Worm (Caenorhabditis elegans) whole organism, L4 larva: ENCODE measurements around the gene srw-39.
A peak's percentile ranks its signal among the peaks of the same experiment; 100 is the strongest.

Experiments used
- F37D6.2 ChIP-seq: sonication (generic microtip); optimal IDR thresholded peaks from 2 replicates; lab custom pipeline; 2016; ENCODE audit warnings: mild to moderate bottlenecking, missing genetic modification characterization, missing compliant biosample characterization
- F44E2.7 ChIP-seq: fragments of 200-800 bp; sonication (Bioruptor generic); IDR thresholded peaks from 2 replicates; pipeline ENCODE4 v2.1.2; 2022; ENCODE audit warnings: missing genetic modification characterization, missing compliant biosample characterization
- R02D3.7 ChIP-seq: fragments of 150-350 bp; sonication (generic microtip); optimal IDR thresholded peaks from 3 replicates; lab custom pipeline; 2014; ENCODE audit warnings: missing biosample characterization, missing genetic modification characterization
- Y75B8A.6 ChIP-seq: fragments of 200-800 bp; sonication (Bioruptor generic); IDR thresholded peaks from 2 replicates; pipeline ENCODE4 v1.3.6; 2022; ENCODE audit warnings: missing genetic modification reagents, missing genetic modification characterization, missing compliant biosample characterization
- aha-1 ChIP-seq: fragments of 150-350 bp; peaks from one replicate; lab custom pipeline; 2014; ENCODE audit warnings: missing biosample characterization, missing genetic modification characterization
- ceh-20 ChIP-seq: fragments of 200-800 bp; sonication (Bioruptor generic); IDR thresholded peaks from 2 replicates; pipeline ENCODE4 v1.3.6; 2022; ENCODE audit warnings: missing genetic modification reagents, missing genetic modification characterization, missing compliant biosample characterization
- ceh-62 ChIP-seq: sonication (generic microtip); optimal IDR thresholded peaks from 2 replicates; lab custom pipeline; 2017; ENCODE audit warnings: missing biosample characterization, missing genetic modification characterization
- daf-12 ChIP-seq: fragments of 150-350 bp; optimal IDR thresholded peaks from 2 replicates; lab custom pipeline; 2014; ENCODE audit warnings: missing biosample characterization, missing genetic modification reagents, missing genetic modification characterization
- daf-19 ChIP-seq: fragments of 200-800 bp; sonication (Bioruptor generic); conservative IDR thresholded peaks from 2 replicates; pipeline ENCODE4 v1.3.6; 2022; ENCODE audit warnings: missing genetic modification characterization, missing compliant biosample characterization
- fkh-10 ChIP-seq: fragments of 150-350 bp; optimal IDR thresholded peaks from 2 replicates; lab custom pipeline; 2014; ENCODE audit warnings: missing biosample characterization, missing genetic modification reagents, missing genetic modification characterization
- hif-1 ChIP-seq, 2 experiments: sonication (generic microtip); optimal IDR thresholded peaks; 2 replicates each; lab custom pipeline; 2016 to 2017; ENCODE audit warnings: missing compliant biosample characterization in 2 of 2, missing genetic modification characterization in 2 of 2, missing genetic modification reagents in 2 of 2, missing genotype in 2 of 2, mild to moderate bottlenecking in 1 of 2
- hlh-30 ChIP-seq: sonication (generic microtip); optimal IDR thresholded peaks from 2 replicates; lab custom pipeline; 2017; ENCODE audit warnings: antibody characterized with exemption, mild to moderate bottlenecking, missing genetic modification characterization, missing compliant biosample characterization; ENCODE audit not compliant: insufficient read depth
- lin-15B ChIP-seq: fragments of 150-350 bp; sonication (generic microtip); optimal IDR thresholded peaks from 3 replicates; lab custom pipeline; 2014; ENCODE audit warnings: missing biosample characterization, missing genetic modification characterization
- lin-29 ChIP-seq: fragments of 200-800 bp; sonication (Bioruptor generic); IDR thresholded peaks from 2 replicates; pipeline ENCODE4 v1.3.6; 2022; ENCODE audit warnings: missing genetic modification reagents, missing genetic modification characterization, missing compliant biosample characterization
- lin-39 ChIP-seq: fragments of 150-350 bp; optimal IDR thresholded peaks from 2 replicates; lab custom pipeline; 2014; ENCODE audit warnings: missing biosample characterization, missing genetic modification reagents, missing genetic modification characterization
- madf-5 ChIP-seq, 2 experiments: fragments of 200-800 bp; sonication (Bioruptor generic); IDR thresholded peaks; 2 replicates each; pipeline ENCODE4 v1.3.6; 2022; ENCODE audit warnings: missing compliant biosample characterization in 2 of 2, missing genetic modification characterization in 2 of 2
- mdl-1 ChIP-seq, 2 experiments: fragments of 150-350 bp in 1 of 2; sonication (generic microtip) in 1 of 2; optimal IDR thresholded peaks; 2 replicates each; lab custom pipeline; 2014 to 2017; ENCODE audit warnings: missing biosample characterization in 2 of 2, missing genetic modification characterization in 2 of 2
- mes-2 ChIP-seq: sonication (generic microtip); optimal IDR thresholded peaks from 2 replicates; lab custom pipeline; 2016; ENCODE audit warnings: missing genotype, mild to moderate bottlenecking, missing genetic modification characterization, missing compliant biosample characterization; ENCODE audit not compliant: poor library complexity, severe bottlenecking
- nhr-102 ChIP-seq: sonication (generic microtip); optimal IDR thresholded peaks from 2 replicates; lab custom pipeline; 2016; ENCODE audit warnings: mild to moderate bottlenecking, missing genetic modification characterization, moderate library complexity, missing compliant biosample characterization
- nhr-11 ChIP-seq: fragments of 150-350 bp; optimal IDR thresholded peaks from 2 replicates; lab custom pipeline; 2014; ENCODE audit warnings: missing biosample characterization, missing genetic modification characterization
- nhr-237 ChIP-seq: sonication (generic microtip); optimal IDR thresholded peaks from 2 replicates; lab custom pipeline; 2017; ENCODE audit warnings: missing biosample characterization, missing genetic modification characterization
- nhr-28 ChIP-seq: fragments of 150-350 bp; optimal IDR thresholded peaks from 2 replicates; lab custom pipeline; 2014; ENCODE audit warnings: missing biosample characterization, missing genetic modification characterization
- nhr-42 ChIP-seq: fragments of 200-800 bp; sonication (Bioruptor generic); IDR thresholded peaks from 2 replicates; pipeline ENCODE4 v1.3.6; 2022; ENCODE audit warnings: missing genetic modification characterization, missing compliant biosample characterization
- nhr-48 ChIP-seq: sonication (generic microtip); optimal IDR thresholded peaks from 2 replicates; lab custom pipeline; 2016; ENCODE audit warnings: mild to moderate bottlenecking, missing genetic modification characterization, missing compliant biosample characterization
- nhr-6 ChIP-seq: fragments of 150-350 bp; optimal IDR thresholded peaks from 2 replicates; lab custom pipeline; 2014; ENCODE audit warnings: missing biosample characterization, missing genetic modification characterization
- nhr-76 ChIP-seq: fragments of 150-350 bp; optimal IDR thresholded peaks from 2 replicates; lab custom pipeline; 2014; ENCODE audit warnings: missing biosample characterization, missing genetic modification characterization
- php-3 ChIP-seq: fragments of 200-800 bp; sonication (Bioruptor generic); IDR thresholded peaks from 2 replicates; pipeline ENCODE4 v1.3.6; 2022; ENCODE audit warnings: missing genetic modification reagents, missing genetic modification characterization, missing compliant biosample characterization
- pqm-1 ChIP-seq: sonication (generic microtip); optimal IDR thresholded peaks from 2 replicates; lab custom pipeline; 2017; ENCODE audit warnings: missing biosample characterization, missing genetic modification characterization
- saeg-2 ChIP-seq: fragments of 200-800 bp; sonication (Bioruptor generic); IDR thresholded peaks from 2 replicates; pipeline ENCODE4 v1.3.6; 2022; ENCODE audit warnings: missing genetic modification reagents, missing genetic modification characterization, missing compliant biosample characterization
- set-16 ChIP-seq: fragments of 200-800 bp; sonication (Bioruptor generic); IDR thresholded peaks from 2 replicates; pipeline ENCODE4 v1.3.6; 2022; ENCODE audit warnings: missing genetic modification reagents, missing genetic modification characterization, missing compliant biosample characterization
- spr-1 ChIP-seq: sonication (generic microtip); optimal IDR thresholded peaks from 2 replicates; lab custom pipeline; 2016; ENCODE audit warnings: mild to moderate bottlenecking, missing genetic modification characterization, missing compliant biosample characterization
- unc-130 ChIP-seq: sonication (generic microtip); optimal IDR thresholded peaks from 2 replicates; lab custom pipeline; 2016; ENCODE audit warnings: missing genetic modification reagents, missing genetic modification characterization, missing compliant biosample characterization
- unc-39 ChIP-seq: sonication (generic microtip); optimal IDR thresholded peaks from 2 replicates; lab custom pipeline; 2017; ENCODE audit warnings: missing biosample characterization, missing genetic modification characterization
- vab-7 ChIP-seq: fragments of 200-800 bp; sonication (Bioruptor generic); IDR thresholded peaks from 2 replicates; pipeline ENCODE4 v1.3.6; 2022; ENCODE audit warnings: missing genetic modification reagents, missing genetic modification characterization, missing compliant biosample characterization
- zfp-2 ChIP-seq: sonication (generic microtip); optimal IDR thresholded peaks from 2 replicates; lab custom pipeline; 2016; ENCODE audit warnings: mild to moderate bottlenecking, missing genetic modification characterization, missing compliant biosample characterization
- zfp-3 ChIP-seq: fragments of 200-800 bp; sonication (Bioruptor generic); conservative IDR thresholded peaks from 2 replicates; pipeline ENCODE4 v1.3.6; 2022; ENCODE audit warnings: missing genetic modification reagents, missing genetic modification characterization, missing compliant biosample characterization
- ztf-7 ChIP-seq: fragments of 150-350 bp; optimal IDR thresholded peaks from 2 replicates; lab custom pipeline; 2014; ENCODE audit warnings: missing biosample characterization, missing genetic modification characterization

The srw-39 gene

DNA sequence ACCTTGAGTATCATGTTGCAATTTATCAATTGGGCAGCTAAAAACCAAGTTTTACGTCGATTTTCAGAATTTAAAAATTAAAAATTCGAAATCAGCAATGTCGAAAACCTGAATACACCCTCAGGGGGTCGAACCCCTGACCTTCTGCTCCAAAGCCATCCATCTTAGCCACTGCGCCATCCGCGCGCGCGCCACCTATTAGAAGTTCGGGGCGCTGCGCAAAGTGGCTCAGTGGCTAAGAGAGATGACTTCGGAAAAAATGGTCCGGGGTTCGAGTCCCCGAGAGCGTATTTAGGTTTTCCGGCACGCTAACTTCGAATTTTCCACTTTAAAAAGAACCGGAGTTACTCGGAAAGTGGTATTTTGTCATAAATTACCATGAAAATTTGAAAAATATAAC, 47.4 kb downstream of the srw-39 start:
- TF ChIP-seq set-16 = peak; percentile 65
- no peak for TF ChIP-seq daf-19 (GFP tag; lab: Robert Waterston, UW)
- TF ChIP-seq nhr-48 (tag; lab: Kevin White, UChicago) = no peak
- 0 out of 2 replicates have a peak, but pooled peaks have one; percentile 27 for TF ChIP-seq php-3
- no peak for TF ChIP-seq F37D6.2 (tag; lab: Kevin White, UChicago)
- no peak for TF ChIP-seq Y75B8A.6
- TF ChIP-seq nhr-28 (tag; lab: Kevin White, UChicago) = no peak
- TF ChIP-seq zfp-2 (tag; lab: Kevin White, UChicago) = no peak
- no peak for TF ChIP-seq ceh-20 (GFP tag; lab: Robert Waterston, UW)
- peak; percentile 13 for TF ChIP-seq aha-1 (tag; lab: Kevin White, UChicago)
- 0 out of 2 replicates have a peak, but pooled peaks have one; percentile 64 for TF ChIP-seq F44E2.7
- TF ChIP-seq nhr-102 (tag; lab: Kevin White, UChicago) = no peak
- TF ChIP-seq, all 104 proteins: peak for 4

DNA sequence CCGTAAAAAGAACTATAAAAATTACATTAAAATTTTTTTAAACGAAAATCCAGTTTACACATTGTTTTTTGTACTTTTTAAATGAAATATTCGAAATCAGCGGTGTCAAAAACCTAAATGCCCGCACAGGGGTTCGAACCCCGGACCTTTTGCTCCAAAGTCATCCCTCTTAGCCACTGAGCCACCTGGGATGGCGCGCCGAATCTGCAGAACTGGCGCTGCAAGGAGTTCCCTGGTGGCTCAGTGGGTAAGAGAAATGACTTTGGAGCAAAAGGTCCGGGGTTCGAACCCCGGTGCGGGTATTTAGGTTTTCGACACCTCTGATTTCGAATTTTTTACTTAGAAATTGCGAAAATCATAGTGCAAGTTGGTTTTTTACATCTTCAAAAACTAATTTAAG, 48.2 kb downstream of the srw-39 start:
- TF ChIP-seq lin-29 (GFP tag; lab: Robert Waterston, UW) (no peak), ceh-62 (tag; lab: Kevin White, UChicago) (no peak), hlh-30 (tag; lab: Kevin White, UChicago) (no peak), zfp-3 (GFP tag; lab: Robert Waterston, UW) (no peak), lin-39 (tag; lab: Kevin White, UChicago) (no peak), nhr-42 (GFP tag; lab: Robert Waterston, UW) (no peak), unc-39 (tag; lab: Kevin White, UChicago) (no peak), pqm-1 (tag; lab: Kevin White, UChicago) (no peak), nhr-237 (tag; lab: Kevin White, UChicago) (no peak), madf-5 (GFP tag; IDR thresholded peaks at IDR 0.05; lab: Robert Waterston, UW) (0 out of 4 replicates have a peak, but pooled peaks of 1 of the 2 experiments have one; percentile 30), Y75B8A.6 (no peak), ceh-20 (GFP tag; lab: Robert Waterston, UW) (no peak), lin-15B (no peak), nhr-6 (no peak), aha-1 (tag; lab: Kevin White, UChicago) (no peak), spr-1 (tag; lab: Kevin White, UChicago) (no peak), nhr-11 (tag; lab: Kevin White, UChicago) (no peak), nhr-76 (tag; lab: Kevin White, UChicago) (no peak), php-3 (no peak), R02D3.7 (tag; lab: Kevin White, UChicago) (no peak), daf-12 (no peak), saeg-2 (GFP tag; lab: Robert Waterston, UW) (no peak), F44E2.7 (0 out of 2 replicates have a peak, but pooled peaks have one; percentile 55), vab-7 (0 out of 2 replicates have a peak, but pooled peaks have one; percentile 10), F37D6.2 (tag; lab: Kevin White, UChicago) (no peak), set-16 (peak; percentile 39; the same call in 1 of the 2 replicates)

DNA sequence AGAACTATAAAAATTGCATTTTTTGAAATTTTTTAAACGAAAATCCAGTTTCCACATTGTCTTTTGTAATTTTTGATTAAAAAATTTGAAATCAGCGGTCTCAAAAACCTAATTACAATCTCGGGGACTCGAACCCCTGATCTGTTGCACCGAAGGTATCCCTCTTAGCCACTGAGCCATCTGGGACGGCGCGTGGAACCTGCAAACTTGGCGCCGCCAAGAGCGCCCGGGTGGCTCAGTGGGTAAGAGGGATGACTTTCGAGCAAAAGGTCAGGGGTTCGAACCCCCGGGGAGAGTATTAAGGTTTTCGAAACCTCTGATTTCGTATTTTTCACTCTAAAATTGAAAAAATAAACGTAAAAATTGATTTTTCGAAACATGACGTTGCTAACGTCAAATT, 48.8 kb downstream of the srw-39 start:
- no peak for TF ChIP-seq mdl-1 (tag; optimal IDR thresholded peaks at IDR 0.05; lab: Kevin White, UChicago)
- no peak for TF ChIP-seq ztf-7 (tag; lab: Kevin White, UChicago)
- TF ChIP-seq nhr-42 (GFP tag; lab: Robert Waterston, UW) = 0 out of 2 replicates have a peak, but pooled peaks have one; percentile 31
- TF ChIP-seq mes-2 = no peak
- no peak for TF ChIP-seq unc-130 (GFP tag; lab: Kevin White, UChicago)
- TF ChIP-seq fkh-10 (GFP tag; lab: Kevin White, UChicago) = no peak
- no peak for TF ChIP-seq hif-1 (tag; optimal IDR thresholded peaks at IDR 0.05; lab: Kevin White, UChicago)
- peak; percentile 69 for TF ChIP-seq set-16
- TF ChIP-seq lin-29 (GFP tag; lab: Robert Waterston, UW) = no peak
